Worm (Caenorhabditis elegans): ENCODE measurements around the gene F22F7.7.

DNA sequence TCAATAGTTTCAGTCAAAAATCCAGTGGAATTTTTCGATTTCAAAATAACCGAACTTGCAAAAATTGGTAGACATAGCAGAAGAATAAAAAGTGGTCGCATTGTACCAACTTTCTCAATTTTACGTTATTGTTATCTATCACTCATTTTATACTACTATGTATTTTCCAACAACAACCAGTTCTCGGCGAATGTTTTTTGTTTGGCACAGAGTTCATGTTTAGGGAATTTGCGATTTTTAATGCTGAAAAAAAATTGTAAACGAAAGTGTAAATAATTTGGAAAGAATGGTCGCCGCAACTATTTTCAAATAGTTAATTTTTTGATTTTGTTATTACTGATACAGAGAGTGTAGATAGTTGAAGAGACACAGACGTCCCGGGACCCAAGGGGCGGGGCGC lies 9.6 kb upstream of the F22F7.7 start, which contains the start of gene C45H4.21:
- TF ChIP-seq lsy-2 (tag; optimal IDR thresholded peaks at IDR 0.05): no peak
- no peak for TF ChIP-seq nhr-23 (tag; optimal IDR thresholded peaks at IDR 0.05)
- TF ChIP-seq ztf-11 (tag; optimal IDR thresholded peaks at IDR 0.05): no peak
- TF ChIP-seq nhr-6 (tag; optimal IDR thresholded peaks at IDR 0.05): no peak
- TF ChIP-seq lin-11 (tag; optimal IDR thresholded peaks at IDR 0.05): no peak

Data from whole organism, L2 larva.